Worm (Caenorhabditis elegans): ENCODE results near the gene D1086.1.

Gene D1086.1

ce11 chrV:14136152-14136551, 37.5 kb downstream of the D1086.1 start (continued):
- TF ChIP-seq tbp1 (GFP tag; optimal IDR thresholded peaks at IDR 0.05) = peak; percentile 1
- TF ChIP-seq mcd-1 (GFP tag; IDR thresholded peaks at IDR 0.05) = peak; percentile 36; the same call in 1 of the 2 replicates
- no peak for TF ChIP-seq T26A5.8 (tag; optimal IDR thresholded peaks at IDR 0.05)
- no peak for TF ChIP-seq dpff-1 (tag; optimal IDR thresholded peaks at IDR 0.05)
- no peak for TF ChIP-seq ceh-79 (tag; optimal IDR thresholded peaks at IDR 0.05)
- TF ChIP-seq Y79H2A.3 (GFP tag; conservative IDR thresholded peaks at IDR 0.05) = no peak
- TF ChIP-seq C17E4.6 (GFP tag; IDR thresholded peaks at IDR 0.05) = no peak
- no peak for TF ChIP-seq lin-26 (GFP tag; IDR thresholded peaks at IDR 0.05)
- peak; percentile 71 for TF ChIP-seq ceh-27 (GFP tag; optimal IDR thresholded peaks at IDR 0.05)
- TF ChIP-seq Y56A3A.18 (GFP tag; IDR thresholded peaks at IDR 0.05) = no peak
- TF ChIP-seq nhr-80 (tag; optimal IDR thresholded peaks at IDR 0.05) = peak; percentile 58
- TF ChIP-seq lin-40 (tag; optimal IDR thresholded peaks at IDR 0.05) = peak; percentile 63
- TF ChIP-seq B0336.3 (GFP tag; IDR thresholded peaks at IDR 0.05) = peak; percentile 13; the same call in 1 of the 2 replicates
- no peak for TF ChIP-seq Y95B8A.8 (GFP tag; IDR thresholded peaks at IDR 0.05)
- TF ChIP-seq repo-1 (tag; optimal IDR thresholded peaks at IDR 0.05) = no peak
- TF ChIP-seq C06A6.2 (GFP tag; conservative IDR thresholded peaks at IDR 0.05) = no peak
- TF ChIP-seq dox-1 (GFP tag; IDR thresholded peaks at IDR 0.05) = peak; percentile 30; the same call in 1 of the 2 replicates

DNA sequence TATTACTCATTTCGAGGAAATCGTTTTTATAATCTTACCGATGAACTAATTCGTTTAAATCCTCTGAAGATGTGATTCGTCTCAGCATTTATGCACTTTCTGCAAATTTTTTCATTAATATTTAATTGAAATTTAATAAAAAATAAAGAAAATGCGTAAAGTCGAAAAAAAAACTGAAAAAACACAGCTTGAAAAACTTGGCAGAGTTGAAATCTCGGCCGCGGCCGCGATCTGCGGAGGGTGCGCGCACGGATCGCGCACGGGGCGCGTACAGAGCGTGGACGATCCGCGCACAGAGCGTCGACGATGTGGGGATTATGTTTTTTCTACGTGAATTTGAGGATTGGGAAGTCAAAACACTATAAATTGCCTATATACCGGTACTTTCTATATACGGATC, 39.1 kb downstream of the D1086.1 start, which contains the start of gene AH10.4:
TSS of gene AH10.4 (minus strand) at position 101 of the 400 bp plus-strand sequence.
- TF ChIP-seq egrh-3 (GFP tag; IDR thresholded peaks at IDR 0.05) (peak; percentile 17; the same call in 1 of the 2 replicates), lin-26 (GFP tag; IDR thresholded peaks at IDR 0.05) (peak; percentile 27; the same call in 1 of the 2 replicates)

DNA sequence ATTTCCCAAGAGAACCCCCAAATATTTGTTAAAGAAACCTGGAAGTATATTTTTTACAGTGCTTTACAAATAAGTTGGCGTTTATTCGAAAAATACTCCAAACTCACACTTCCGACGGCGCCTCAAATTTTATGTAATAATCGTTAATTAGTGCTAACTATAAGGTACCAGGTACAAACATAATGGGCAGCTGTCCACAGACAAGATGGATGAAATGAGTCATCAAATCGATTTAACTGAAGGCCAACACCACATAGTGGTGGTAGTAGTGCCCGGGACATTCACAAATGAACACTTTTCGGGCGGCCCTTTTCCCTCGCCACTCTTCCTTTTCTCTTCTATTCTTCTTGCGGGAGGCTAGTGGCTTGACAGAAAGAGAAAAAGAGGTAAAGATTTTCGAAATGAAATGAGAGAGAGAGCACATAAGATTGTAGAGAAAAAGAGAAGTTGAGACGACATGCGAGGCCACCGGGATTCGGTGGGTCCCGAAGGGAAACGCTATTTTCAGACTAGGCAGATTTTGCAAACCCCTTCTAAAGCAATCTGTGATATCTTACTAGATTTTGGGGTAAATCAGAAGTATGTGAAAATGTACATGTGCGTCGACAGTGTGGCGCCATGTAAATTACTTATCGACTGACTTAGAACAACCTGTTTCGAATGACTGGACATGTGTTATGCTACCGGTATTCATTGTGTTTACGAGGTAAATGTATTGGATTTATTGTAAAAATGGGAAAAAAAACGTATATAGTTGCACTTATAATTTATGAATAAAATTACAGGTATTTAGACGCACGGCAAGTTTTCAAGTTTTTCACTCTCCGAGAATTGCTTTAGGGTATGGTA, 40.8 kb downstream of the D1086.1 start:
- TF ChIP-seq hlh-26 (GFP tag; conservative IDR thresholded peaks at IDR 0.05) = no peak
- TF ChIP-seq T26A5.8 (tag; optimal IDR thresholded peaks at IDR 0.05) = no peak
- no peak for TF ChIP-seq lag-1 (GFP tag; IDR thresholded peaks at IDR 0.05)
- no peak for TF ChIP-seq ztf-18 (tag; optimal IDR thresholded peaks at IDR 0.05)
- TF ChIP-seq somi-1 (GFP tag; optimal IDR thresholded peaks at IDR 0.05) = no peak
- TF ChIP-seq ceh-91 (GFP tag; IDR thresholded peaks at IDR 0.05) = no peak
- no peak for TF ChIP-seq unc-130 (GFP tag; optimal IDR thresholded peaks at IDR 0.05)
- no peak for TF ChIP-seq snpc-3.4 (tag; optimal IDR thresholded peaks at IDR 0.05)
- TF ChIP-seq let-526 (GFP tag; IDR thresholded peaks at IDR 0.05) = no peak
- TF ChIP-seq gei-17 (GFP tag; optimal IDR thresholded peaks at IDR 0.05) = no peak
- TF ChIP-seq him-1 (tag; optimal IDR thresholded peaks at IDR 0.05) = no peak
- TF ChIP-seq zfh-2 (GFP tag; conservative IDR thresholded peaks at IDR 0.05) = no peak
- TF ChIP-seq rcor-1 (GFP tag; IDR thresholded peaks at IDR 0.05) = no peak
- TF ChIP-seq F52B5.7 (tag; optimal IDR thresholded peaks at IDR 0.05) = no peak
- TF ChIP-seq hrde-1 (tag; optimal IDR thresholded peaks at IDR 0.05; ENCODE audit: borderline replicate concordance) = no peak
- TF ChIP-seq hsf-1 (GFP tag; IDR thresholded peaks at IDR 0.05) = no peak
- no peak for TF ChIP-seq lsy-27 (tag; optimal IDR thresholded peaks at IDR 0.05; ENCODE audit: borderline replicate concordance, insufficient read depth)

Measured in whole organism, young adult.